Worm (Caenorhabditis elegans) whole organism, L2 larva: Measurements from ENCODE around the gene eri-3.

ENCODE experiments used
- C34F6.9 ChIP-seq: fragments of 150-350 bp; optimal IDR thresholded peaks from 2 replicates; lab custom pipeline; 2014; ENCODE audit warnings: missing biosample characterization, missing genetic modification characterization
- F13H6.1 ChIP-seq: sonication (generic microtip); optimal IDR thresholded peaks from 2 replicates; lab custom pipeline; 2016; ENCODE audit warnings: missing genetic modification characterization, missing compliant biosample characterization
- R02D3.7 ChIP-seq: fragments of 150-350 bp; optimal IDR thresholded peaks from 2 replicates; lab custom pipeline; 2014; ENCODE audit warnings: missing biosample characterization, missing genetic modification characterization
- Y55F3AM.14 ChIP-seq: fragments of 200-800 bp; sonication (Bioruptor generic); optimal IDR thresholded peaks from 2 replicates; lab custom pipeline; 2018; ENCODE audit warnings: mild to moderate bottlenecking, missing genetic modification characterization, missing compliant biosample characterization
- alr-1 ChIP-seq: fragments of 150-350 bp; optimal IDR thresholded peaks from 2 replicates; lab custom pipeline; 2014; ENCODE audit warnings: missing biosample characterization, missing genetic modification characterization
- ama-1 ChIP-seq: fragments of 150-350 bp; optimal IDR thresholded peaks from 2 replicates; lab custom pipeline; 2018; ENCODE audit warnings: inconsistent platforms
- blmp-1 ChIP-seq: sonication (generic microtip); optimal IDR thresholded peaks from 2 replicates; lab custom pipeline; 2017; ENCODE audit warnings: missing genetic modification characterization, mild to moderate bottlenecking, missing compliant biosample characterization, antibody characterized with exemption, moderate library complexity; ENCODE audit not compliant: insufficient read depth
- ceh-16 ChIP-seq: fragments of 150-350 bp; optimal IDR thresholded peaks from 2 replicates; lab custom pipeline; 2014; ENCODE audit warnings: missing biosample characterization, missing genetic modification characterization
- ceh-82 ChIP-seq: fragments of 150-350 bp; optimal IDR thresholded peaks from 2 replicates; lab custom pipeline; 2014; ENCODE audit warnings: missing biosample characterization, missing genetic modification characterization
- crh-2 ChIP-seq: sonication (generic microtip); optimal IDR thresholded peaks from 2 replicates; lab custom pipeline; 2017; ENCODE audit warnings: missing biosample characterization, missing genetic modification characterization
- dmd-4 ChIP-seq: sonication (generic microtip); optimal IDR thresholded peaks from 2 replicates; lab custom pipeline; 2017; ENCODE audit warnings: missing biosample characterization, missing genetic modification characterization
- egl-27 ChIP-seq: sonication (generic microtip); optimal IDR thresholded peaks from 3 replicates; lab custom pipeline; 2017; ENCODE audit warnings: missing biosample characterization, missing genetic modification reagents, missing genetic modification characterization
- elt-1 ChIP-seq: fragments of 150-350 bp; optimal IDR thresholded peaks from 2 replicates; lab custom pipeline; 2014; ENCODE audit warnings: missing biosample characterization, missing genetic modification characterization
- fos-1 ChIP-seq: fragments of 150-350 bp; optimal IDR thresholded peaks from 2 replicates; lab custom pipeline; 2014; ENCODE audit warnings: missing biosample characterization, missing genetic modification characterization
- gmeb-1 ChIP-seq: fragments of 150-350 bp; optimal IDR thresholded peaks from 2 replicates; lab custom pipeline; 2014; ENCODE audit warnings: missing biosample characterization, missing genetic modification characterization
- lin-11 ChIP-seq: fragments of 150-350 bp; sonication (generic microtip); optimal IDR thresholded peaks from 2 replicates; lab custom pipeline; 2014; ENCODE audit warnings: missing biosample characterization, missing genetic modification characterization, inconsistent platforms, mixed read lengths
- lin-13 ChIP-seq: fragments of 150-350 bp; optimal IDR thresholded peaks from 2 replicates; lab custom pipeline; 2014; ENCODE audit warnings: missing biosample characterization, missing genetic modification reagents, missing genetic modification characterization
- lsy-2 ChIP-seq, 2 experiments: fragments of 150-350 bp in 1 of 2; sonication (generic microtip) in 1 of 2; optimal IDR thresholded peaks; 2 replicates each; lab custom pipeline; 2014 to 2017; ENCODE audit warnings: missing biosample characterization in 2 of 2, missing genetic modification characterization in 2 of 2
- mab-5 ChIP-seq: fragments of 150-350 bp; optimal IDR thresholded peaks from 2 replicates; lab custom pipeline; 2014; ENCODE audit warnings: missing biosample characterization, missing genetic modification characterization
- mbf-1 ChIP-seq: sonication (generic microtip); optimal IDR thresholded peaks from 2 replicates; lab custom pipeline; 2017; ENCODE audit warnings: missing biosample characterization, missing genetic modification characterization
- nhr-10 ChIP-seq: sonication (generic microtip); optimal IDR thresholded peaks from 2 replicates; lab custom pipeline; 2017; ENCODE audit warnings: missing biosample characterization, missing genetic modification characterization
- nhr-11 ChIP-seq: fragments of 150-350 bp; optimal IDR thresholded peaks from 2 replicates; lab custom pipeline; 2014; ENCODE audit warnings: missing biosample characterization, missing genetic modification characterization
- nhr-12 ChIP-seq: fragments of 150-350 bp; optimal IDR thresholded peaks from 2 replicates; lab custom pipeline; 2014; ENCODE audit warnings: missing biosample characterization, missing genetic modification characterization
- nhr-129 ChIP-seq: fragments of 150-350 bp; optimal IDR thresholded peaks from 2 replicates; lab custom pipeline; 2014; ENCODE audit warnings: missing biosample characterization, missing genetic modification characterization
- nhr-21 ChIP-seq: fragments of 150-350 bp; optimal IDR thresholded peaks from 2 replicates; lab custom pipeline; 2014; ENCODE audit warnings: missing biosample characterization, missing genetic modification characterization
- nhr-23 ChIP-seq: fragments of 150-350 bp; optimal IDR thresholded peaks from 2 replicates; lab custom pipeline; 2014; ENCODE audit warnings: missing biosample characterization, missing genetic modification reagents, missing genetic modification characterization
- nhr-25 ChIP-seq: fragments of 150-350 bp; sonication (generic microtip); optimal IDR thresholded peaks from 3 replicates; lab custom pipeline; 2014; ENCODE audit warnings: missing biosample characterization, missing genetic modification characterization
- nhr-6 ChIP-seq: fragments of 150-350 bp; optimal IDR thresholded peaks from 2 replicates; lab custom pipeline; 2014; ENCODE audit warnings: missing biosample characterization, missing genetic modification characterization
- nhr-77 ChIP-seq: fragments of 150-350 bp; optimal IDR thresholded peaks from 2 replicates; lab custom pipeline; 2014; ENCODE audit warnings: missing biosample characterization, missing genetic modification characterization
- peb-1 ChIP-seq: fragments of 150-350 bp; optimal IDR thresholded peaks from 2 replicates; lab custom pipeline; 2014; ENCODE audit warnings: missing biosample characterization, missing genetic modification characterization
- sem-4 ChIP-seq: fragments of 150-350 bp; optimal IDR thresholded peaks from 2 replicates; lab custom pipeline; 2014; ENCODE audit warnings: missing biosample characterization, missing genetic modification reagents, missing genetic modification characterization
- skn-1 ChIP-seq: sonication (generic microtip); optimal IDR thresholded peaks from 2 replicates; lab custom pipeline; 2017; ENCODE audit warnings: missing biosample characterization, missing genetic modification characterization
- sma-3 ChIP-seq: sonication (generic microtip); optimal IDR thresholded peaks from 2 replicates; lab custom pipeline; 2016; ENCODE audit warnings: missing genetic modification reagents, missing genetic modification characterization, missing compliant biosample characterization
- snpc-4 ChIP-seq: fragments of 150-350 bp; optimal IDR thresholded peaks from 2 replicates; lab custom pipeline; 2014; ENCODE audit warnings: missing biosample characterization, missing genetic modification characterization
- unc-39 ChIP-seq: fragments of 150-350 bp; optimal IDR thresholded peaks from 2 replicates; lab custom pipeline; 2014; ENCODE audit warnings: missing biosample characterization, missing genetic modification characterization
- unc-55 ChIP-seq: fragments of 150-350 bp; sonication (generic microtip); optimal IDR thresholded peaks from 3 replicates; lab custom pipeline; 2014; ENCODE audit warnings: missing biosample characterization, missing genetic modification reagents, missing genetic modification characterization
- unc-62 ChIP-seq: fragments of 150-350 bp; optimal IDR thresholded peaks from 2 replicates; lab custom pipeline; 2014; ENCODE audit warnings: missing biosample characterization, missing genetic modification reagents, missing genetic modification characterization
- zag-1 ChIP-seq: fragments of 150-350 bp; optimal IDR thresholded peaks from 2 replicates; lab custom pipeline; 2014; ENCODE audit warnings: missing biosample characterization, missing genetic modification characterization
- ztf-1 ChIP-seq: fragments of 200-800 bp; sonication (Bioruptor generic); conservative IDR thresholded peaks from 2 replicates; pipeline ENCODE4 v1.3.6; 2022; ENCODE audit warnings: missing genetic modification characterization, missing compliant biosample characterization
- ztf-11 ChIP-seq: sonication (generic microtip); optimal IDR thresholded peaks from 2 replicates; lab custom pipeline; 2017; ENCODE audit warnings: missing biosample characterization, missing genetic modification characterization

eri-3 gene

DNA sequence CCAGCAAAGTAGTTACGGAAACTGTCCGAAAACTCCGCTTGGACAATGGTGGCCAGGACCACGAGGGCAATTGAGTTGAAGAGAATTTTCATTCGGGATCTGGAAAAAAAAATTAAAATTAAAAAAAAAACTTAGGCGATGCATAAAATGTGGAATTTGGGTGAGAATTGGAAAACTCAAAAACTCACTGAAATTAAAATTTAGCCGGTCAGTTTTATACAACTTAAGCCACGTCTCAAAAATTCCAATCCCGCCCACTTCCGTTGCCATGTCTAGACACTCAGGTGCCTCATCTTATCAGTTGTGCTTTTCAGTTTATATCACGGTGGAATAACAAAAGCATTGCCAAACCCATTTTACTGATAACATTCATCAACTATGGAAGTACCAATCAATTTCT is 12.4 kb upstream of the eri-3 start, which contains the start of gene lips-11:
Gene lips-11 (minus strand): TSS at position 101 of the 400 bp plus-strand sequence.
- TF ChIP-seq peb-1 (tag; lab: Kevin White, UChicago) (no peak), sma-3 (peak; percentile 9), Y55F3AM.14 (GFP tag; lab: Kevin White, UChicago) (no peak)

DNA sequence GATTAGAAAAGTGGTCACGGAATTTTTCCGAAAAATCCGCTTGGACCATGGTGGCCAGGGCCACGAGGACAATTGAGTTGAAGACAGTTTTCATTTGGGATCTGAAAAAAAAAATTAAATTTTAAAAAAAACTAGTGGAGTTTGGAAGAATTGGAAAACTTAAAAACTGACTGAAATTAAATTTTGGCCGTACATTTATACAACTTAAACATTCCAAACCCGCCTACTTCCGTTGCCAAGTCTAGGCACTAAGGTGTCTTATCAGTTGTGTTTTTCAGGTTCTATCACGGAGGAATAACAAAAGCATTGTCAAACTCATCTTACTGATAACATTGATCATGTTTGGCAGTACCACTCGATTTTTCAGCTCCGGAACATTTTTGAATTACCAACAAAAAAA is 9.2 kb upstream of the eri-3 start, which contains the start of gene lips-12:
Gene lips-12 (minus strand): TSS at position 101 of the 400 bp plus-strand sequence.
- no peak for TF ChIP-seq sem-4 (tag; lab: Kevin White, UChicago)
- TF ChIP-seq skn-1 (tag; lab: Kevin White, UChicago) = no peak
- TF ChIP-seq unc-55 = no peak
- no peak for TF ChIP-seq ama-1
- no peak for TF ChIP-seq lsy-2 (tag; optimal IDR thresholded peaks at IDR 0.05; lab: Kevin White, UChicago)
- no peak for TF ChIP-seq nhr-23 (tag; lab: Kevin White, UChicago)
- no peak for TF ChIP-seq nhr-129 (tag; lab: Kevin White, UChicago)
- TF ChIP-seq mbf-1 (tag; lab: Kevin White, UChicago) = no peak
- TF ChIP-seq nhr-25 (tag; lab: Kevin White, UChicago) = no peak
- TF ChIP-seq F13H6.1 = no peak
- no peak for TF ChIP-seq dmd-4 (tag; lab: Kevin White, UChicago)
- no peak for TF ChIP-seq blmp-1 (tag; lab: Kevin White, UChicago)
- no peak for TF ChIP-seq crh-2 (tag; lab: Kevin White, UChicago)
- no peak for TF ChIP-seq ztf-1 (GFP tag; lab: Robert Waterston, UW)

DNA sequence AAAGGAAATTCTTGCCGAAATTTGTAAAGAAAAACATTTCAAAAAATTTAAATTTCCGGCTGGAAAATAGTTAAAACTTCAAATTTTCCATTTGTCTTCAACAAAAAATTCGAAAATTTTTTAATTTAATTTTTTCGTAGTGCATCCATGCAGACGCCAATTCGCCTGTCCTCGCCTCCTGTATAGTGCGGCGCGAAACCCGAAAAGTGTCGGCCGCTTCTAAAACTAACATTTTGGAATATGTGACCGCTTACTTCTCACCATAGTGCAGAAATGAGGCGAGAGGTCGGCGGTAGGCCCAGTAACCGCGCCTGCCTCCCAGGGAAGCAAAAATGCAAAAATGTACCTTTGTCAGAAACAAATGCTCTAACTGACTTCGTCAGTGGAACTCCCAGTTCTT is 6.8 kb upstream of the eri-3 start:
- no peak for TF ChIP-seq alr-1 (tag; lab: Kevin White, UChicago)
- TF ChIP-seq C34F6.9 = no peak
- TF ChIP-seq snpc-4 (tag; lab: Kevin White, UChicago) = peak; percentile 47
- TF ChIP-seq unc-55 = no peak
- TF ChIP-seq, all 48 proteins: peak for 1

DNA sequence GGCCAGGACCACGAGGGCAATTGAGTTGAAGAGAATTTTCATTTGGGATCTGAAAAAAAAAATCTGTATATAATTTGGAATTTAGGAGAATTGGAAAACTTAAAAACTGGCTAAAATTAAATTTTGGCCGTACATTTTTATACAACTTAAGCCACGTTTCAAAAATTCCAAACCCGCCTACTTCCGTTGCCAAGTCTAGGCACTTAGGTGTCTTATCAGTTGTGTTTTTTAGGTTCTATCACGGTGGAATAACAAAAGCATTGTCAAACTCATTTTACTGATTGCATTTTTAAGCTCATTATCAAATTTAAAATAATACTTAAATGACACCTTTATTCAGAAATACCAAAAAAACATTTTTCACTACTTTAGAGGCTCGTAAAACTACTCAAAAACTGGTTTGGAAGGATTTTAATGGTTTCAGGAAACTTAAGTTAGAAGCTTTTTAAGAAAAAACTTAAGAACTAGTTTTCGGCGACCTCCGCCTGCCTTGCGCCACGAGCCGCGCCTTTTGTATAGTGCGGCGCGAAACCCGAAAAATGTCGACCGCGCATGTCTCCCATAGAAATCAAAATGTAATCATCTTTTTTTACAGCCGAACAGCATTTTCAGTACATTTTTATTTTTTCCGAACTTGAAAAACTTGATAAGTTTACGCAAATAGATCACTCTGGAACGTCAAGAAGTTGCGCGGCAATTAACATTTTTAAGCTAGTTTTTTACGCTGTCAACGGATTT is 5.2 kb upstream of the eri-3 start, which contains the start of gene lips-13:
Gene lips-13 (minus strand): TSS at position 51 of the 738 bp plus-strand sequence.
- no peak for TF ChIP-seq elt-1 (tag; lab: Kevin White, UChicago)
- TF ChIP-seq ceh-82 (tag; lab: Kevin White, UChicago) = no peak
- no peak for TF ChIP-seq ztf-11 (tag; lab: Kevin White, UChicago)
- no peak for TF ChIP-seq sem-4 (tag; lab: Kevin White, UChicago)
- no peak for TF ChIP-seq mbf-1 (tag; lab: Kevin White, UChicago)
- no peak for TF ChIP-seq ztf-1 (GFP tag; lab: Robert Waterston, UW)
- TF ChIP-seq nhr-77 = no peak
- no peak for TF ChIP-seq peb-1 (tag; lab: Kevin White, UChicago)
- no peak for TF ChIP-seq zag-1
- TF ChIP-seq gmeb-1 (tag; lab: Kevin White, UChicago) = no peak
- no peak for TF ChIP-seq nhr-129 (tag; lab: Kevin White, UChicago)
- no peak for TF ChIP-seq alr-1 (tag; lab: Kevin White, UChicago)
- no peak for TF ChIP-seq blmp-1 (tag; lab: Kevin White, UChicago)
- TF ChIP-seq nhr-12 = no peak
- no peak for TF ChIP-seq R02D3.7
- no peak for TF ChIP-seq F13H6.1
- no peak for TF ChIP-seq skn-1 (tag; lab: Kevin White, UChicago)
- no peak for TF ChIP-seq nhr-25 (tag; lab: Kevin White, UChicago)
- no peak for TF ChIP-seq sma-3
- TF ChIP-seq egl-27 (tag; lab: Kevin White, UChicago) = no peak

DNA sequence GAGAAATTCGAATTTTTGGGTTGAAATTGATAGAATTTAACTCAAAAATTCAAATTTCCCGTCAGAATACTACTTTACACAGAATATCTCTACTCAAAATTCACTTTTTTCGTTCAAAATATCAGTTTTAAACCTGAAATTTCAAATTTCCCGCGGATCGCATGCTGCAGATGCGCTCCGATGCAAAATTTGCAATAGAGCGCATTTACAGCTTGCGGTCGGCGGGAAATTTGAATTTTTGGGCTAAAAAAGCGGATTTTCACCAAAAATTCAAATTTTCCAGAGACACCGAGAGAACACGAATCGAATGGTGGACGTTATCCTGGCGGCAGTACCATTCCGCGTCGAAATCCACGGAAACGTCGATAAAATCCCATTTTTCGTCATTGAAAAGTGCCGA is 1.4 kb downstream of the eri-3 start:
- TF ChIP-seq lin-13 (GFP tag; lab: Kevin White, UChicago) (no peak), nhr-21 (tag; lab: Kevin White, UChicago) (no peak), fos-1 (tag; lab: Kevin White, UChicago) (no peak), ceh-16 (no peak), nhr-10 (tag; lab: Kevin White, UChicago) (no peak), ceh-82 (tag; lab: Kevin White, UChicago) (no peak), sem-4 (tag; lab: Kevin White, UChicago) (no peak), nhr-11 (tag; lab: Kevin White, UChicago) (no peak), lin-11 (tag; lab: Kevin White, UChicago) (no peak), ztf-1 (GFP tag; lab: Robert Waterston, UW) (no peak), mab-5 (tag; lab: Kevin White, UChicago) (no peak), peb-1 (tag; lab: Kevin White, UChicago) (no peak), unc-62 (no peak), egl-27 (tag; lab: Kevin White, UChicago) (no peak), nhr-12 (no peak), unc-39 (no peak), snpc-4 (tag; lab: Kevin White, UChicago) (no peak), nhr-6 (tag; lab: Kevin White, UChicago) (no peak), alr-1 (tag; lab: Kevin White, UChicago) (no peak), blmp-1 (tag; lab: Kevin White, UChicago) (no peak)
